Worm (Caenorhabditis elegans): ENCODE measurements around the gene nkb-3.

DNA sequence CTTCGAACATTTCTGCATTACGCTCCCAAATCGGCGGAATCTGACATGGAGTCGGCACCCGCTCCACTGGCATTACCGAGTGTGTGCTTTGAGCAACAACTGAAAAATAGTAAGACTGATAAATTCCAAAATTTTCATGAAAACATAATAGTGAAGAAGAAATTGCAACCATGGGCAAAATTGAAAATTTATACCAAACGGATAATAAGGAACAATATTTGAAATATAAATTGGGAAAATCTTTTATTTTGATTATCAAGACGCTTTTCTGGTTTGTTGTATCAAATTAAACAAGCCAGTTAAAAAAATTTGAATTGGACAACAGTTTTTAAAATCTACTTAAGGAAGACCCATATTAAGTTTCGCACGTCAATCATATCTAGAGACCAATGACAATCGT is 23.2 kb upstream of the nkb-3 start, which contains the start of gene ZK1086.2:
- TF ChIP-seq tbx-2 (tag; optimal IDR thresholded peaks at IDR 0.05) (no peak), nhr-11 (tag; optimal IDR thresholded peaks at IDR 0.05) (no peak), pha-4 (tag; optimal IDR thresholded peaks at IDR 0.05) (no peak), fkh-10 (GFP tag; optimal IDR thresholded peaks at IDR 0.05) (no peak), Y22D7AL.16 (tag; optimal IDR thresholded peaks at IDR 0.05) (no peak), rnt-1 (tag; optimal IDR thresholded peaks at IDR 0.05) (no peak), ets-4 (tag; optimal IDR thresholded peaks at IDR 0.05) (no peak)

All from whole organism, late embryonic.